Fruit fly (Drosophila melanogaster) ovary, adult (tissue): Measurements from ENCODE around the gene CG15337.

Experiments
- CG17801 ChIP-seq: fragments of 200-800 bp; optimal IDR thresholded peaks from 2 replicates; lab custom pipeline; 2019; ENCODE audit warnings: missing biosample characterization, mild to moderate bottlenecking, missing genetic modification characterization, moderate library complexity; ENCODE audit not compliant: partially characterized antibody

CG15337 gene

DNA sequence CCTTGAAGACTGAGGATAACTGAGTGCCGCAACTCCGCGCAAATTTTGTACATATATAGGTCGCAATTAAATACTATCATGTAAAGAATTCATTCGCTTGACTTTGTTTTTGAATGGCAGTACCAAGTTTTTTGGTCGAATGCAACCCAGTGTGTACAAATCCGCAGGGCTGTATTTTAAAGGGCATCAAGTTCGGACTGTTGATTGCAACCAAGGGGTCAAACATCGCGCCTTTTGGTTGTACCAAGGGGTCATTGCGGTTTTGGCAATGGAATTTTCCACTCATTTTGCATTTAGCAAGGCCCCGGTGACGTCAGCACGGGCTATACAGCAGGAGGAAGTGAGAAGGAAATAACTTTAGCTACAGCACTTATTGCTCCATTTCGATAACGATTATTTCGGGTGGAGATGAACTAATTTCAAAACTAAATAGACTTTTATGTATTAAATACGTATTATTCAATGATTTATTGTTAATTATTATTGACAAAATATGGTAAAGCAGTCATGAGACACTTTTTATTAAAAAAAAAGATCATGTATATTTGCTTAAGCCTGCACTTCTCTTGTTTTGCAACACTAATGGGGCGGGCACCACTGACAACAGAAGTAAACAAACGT is 28.1 kb upstream of the CG15337 start, which contains the start of gene CG10958:
TSS of gene CG10958 (plus strand) at position 593 of the 621 bp plus-strand sequence.
- TF ChIP-seq CG17801 (GFP tag; lab: Kevin White, UChicago): peak; percentile 69

DNA sequence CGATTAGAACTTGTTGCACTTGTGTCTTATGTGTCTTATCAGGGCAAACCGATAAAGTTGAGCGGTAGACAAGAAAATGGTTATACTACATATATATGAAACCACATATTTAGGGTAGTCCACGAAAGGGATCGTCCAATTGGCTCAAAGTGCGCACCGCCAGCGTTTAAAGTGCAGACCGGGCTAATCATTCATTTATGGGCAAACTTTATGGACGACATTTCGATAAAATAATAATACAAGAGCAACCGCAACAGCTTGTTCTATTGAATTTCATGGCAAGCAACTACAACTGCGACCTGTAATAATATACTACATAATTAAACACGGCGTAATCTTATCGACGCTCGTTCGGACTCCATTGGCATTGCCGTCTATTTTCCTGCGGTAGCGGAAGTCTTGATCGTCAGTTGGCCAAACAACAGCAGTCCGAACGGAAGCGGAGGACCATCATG is 24.4 kb upstream of the CG15337 start, which contains the start of the genes cyr and CG2120:
TSS of gene cyr (minus strand) at position 294 of the 455 bp plus-strand sequence.
TSS of gene CG2120 (plus strand) at position 405 of the 455 bp plus-strand sequence.
- no peak for TF ChIP-seq CG17801 (GFP tag; lab: Kevin White, UChicago)

DNA sequence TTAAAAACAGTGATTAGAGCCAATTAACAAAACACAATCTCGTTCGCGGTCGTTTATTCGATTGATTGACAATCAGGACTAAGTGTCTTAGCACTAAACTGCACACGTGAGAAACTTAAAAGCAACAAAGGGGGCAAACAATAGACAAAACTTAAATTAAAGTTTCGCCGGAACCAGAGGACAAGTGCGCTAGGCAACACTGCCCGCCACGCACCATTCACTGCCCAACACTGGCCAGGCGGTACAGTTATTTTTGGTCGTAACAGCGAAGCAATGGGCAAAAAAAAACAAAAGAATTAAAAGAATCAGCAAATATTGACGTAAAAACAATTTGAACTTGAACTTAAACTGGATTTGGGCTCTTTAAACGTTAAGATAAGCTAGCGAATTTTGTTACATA is 22.6 kb upstream of the CG15337 start:
- TF ChIP-seq CG17801 (GFP tag; lab: Kevin White, UChicago): no peak

DNA sequence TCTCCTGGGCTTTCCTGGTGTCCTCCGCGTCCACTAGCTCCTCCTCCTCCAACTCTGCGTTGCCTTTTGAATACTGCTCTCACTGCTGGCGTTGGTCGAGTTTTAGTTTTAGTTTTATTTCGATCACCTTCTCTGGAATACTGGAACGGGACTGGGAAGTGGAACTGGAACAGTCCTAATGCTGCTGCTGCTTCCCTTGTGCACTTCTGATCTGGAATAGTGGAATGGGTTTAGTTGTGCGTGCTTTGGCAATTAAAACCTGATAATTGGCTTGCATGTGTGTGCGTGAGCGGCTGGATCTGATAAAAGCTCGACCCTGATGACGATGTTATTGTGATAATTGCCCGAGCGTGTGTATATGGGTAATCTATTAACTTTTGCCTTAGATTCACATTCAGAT is 19.1 kb upstream of the CG15337 start:
- TF ChIP-seq CG17801 (GFP tag; lab: Kevin White, UChicago): no peak

DNA sequence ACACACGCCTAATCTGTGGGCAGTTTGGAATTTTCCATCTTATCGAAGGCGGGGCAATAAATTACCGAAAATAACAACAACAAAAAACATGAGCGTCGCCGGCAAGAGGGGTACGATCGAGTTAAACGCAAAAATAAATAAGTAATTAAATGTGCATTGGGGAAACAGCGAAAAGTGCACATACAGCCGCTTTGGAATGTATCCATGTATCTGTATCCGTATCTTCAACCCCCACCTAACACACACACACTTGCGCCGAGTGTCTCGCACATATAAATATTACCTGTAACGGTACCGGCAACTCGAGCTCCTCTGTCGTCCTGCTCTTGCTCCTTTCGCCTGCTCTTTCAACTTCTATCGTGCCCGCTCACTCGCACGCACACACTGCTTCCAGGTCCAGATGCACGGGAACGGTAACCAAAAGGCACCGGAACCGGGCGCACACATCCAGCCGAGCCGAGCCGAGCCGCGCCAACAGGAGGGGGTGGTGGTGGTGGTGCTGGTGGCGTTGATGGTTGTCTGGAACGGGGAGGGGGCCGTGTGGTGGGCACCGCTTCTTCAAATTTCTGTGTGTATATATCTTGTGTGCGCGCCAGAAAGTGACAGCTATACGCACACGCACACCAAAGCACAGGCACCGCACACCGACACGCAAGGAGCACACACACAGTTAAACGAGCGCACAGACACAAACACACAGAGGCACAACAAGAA is 18.3 kb upstream of the CG15337 start:
- TF ChIP-seq CG17801 (GFP tag; lab: Kevin White, UChicago): no peak

DNA sequence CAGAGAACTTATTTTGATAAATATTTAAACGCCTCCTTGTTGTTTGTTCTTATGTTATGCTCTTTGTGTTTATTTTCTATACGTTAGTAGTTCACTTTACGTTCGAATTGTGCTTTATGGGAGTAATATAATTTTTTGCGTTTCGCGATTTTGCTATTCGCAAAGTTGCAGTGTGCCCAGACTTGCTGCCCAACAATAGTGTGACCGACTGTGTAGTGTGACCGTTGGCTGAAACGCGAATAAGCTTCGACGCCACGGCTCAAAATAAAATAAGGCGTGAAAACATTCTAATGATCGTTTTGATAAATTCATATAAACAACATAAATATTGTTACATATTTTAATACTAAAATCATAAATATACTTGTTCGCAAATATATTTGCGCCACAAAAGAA is 17.8 kb upstream of the CG15337 start, which contains the start of gene Smox:
TSS of gene Smox (minus strand) at position 213 of the 396 bp plus-strand sequence.
- no peak for TF ChIP-seq CG17801 (GFP tag; lab: Kevin White, UChicago)

DNA sequence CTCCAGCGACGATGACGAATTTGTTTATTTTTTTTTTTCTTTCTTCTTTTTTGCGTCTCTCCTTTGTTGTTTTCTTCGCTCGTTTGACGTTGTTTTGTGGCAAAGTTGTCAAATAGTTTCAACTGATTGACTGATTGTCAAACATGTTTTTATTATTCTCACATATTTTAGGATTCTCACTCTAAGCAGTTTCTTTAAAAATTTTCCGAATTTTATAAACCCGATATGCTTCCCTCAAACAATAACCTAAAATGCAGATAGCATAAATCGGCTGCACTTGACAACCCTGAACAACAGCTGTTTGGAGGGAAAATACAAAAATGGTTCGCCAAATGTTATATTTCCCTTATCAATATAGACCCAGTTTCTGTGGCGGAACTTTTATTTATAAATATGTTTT is 16.3 kb upstream of the CG15337 start, which contains the start of gene CG17982:
TSS of gene CG17982 (minus strand) at position 299 of the 400 bp plus-strand sequence.
- peak; percentile 97 for TF ChIP-seq CG17801 (GFP tag; lab: Kevin White, UChicago)

DNA sequence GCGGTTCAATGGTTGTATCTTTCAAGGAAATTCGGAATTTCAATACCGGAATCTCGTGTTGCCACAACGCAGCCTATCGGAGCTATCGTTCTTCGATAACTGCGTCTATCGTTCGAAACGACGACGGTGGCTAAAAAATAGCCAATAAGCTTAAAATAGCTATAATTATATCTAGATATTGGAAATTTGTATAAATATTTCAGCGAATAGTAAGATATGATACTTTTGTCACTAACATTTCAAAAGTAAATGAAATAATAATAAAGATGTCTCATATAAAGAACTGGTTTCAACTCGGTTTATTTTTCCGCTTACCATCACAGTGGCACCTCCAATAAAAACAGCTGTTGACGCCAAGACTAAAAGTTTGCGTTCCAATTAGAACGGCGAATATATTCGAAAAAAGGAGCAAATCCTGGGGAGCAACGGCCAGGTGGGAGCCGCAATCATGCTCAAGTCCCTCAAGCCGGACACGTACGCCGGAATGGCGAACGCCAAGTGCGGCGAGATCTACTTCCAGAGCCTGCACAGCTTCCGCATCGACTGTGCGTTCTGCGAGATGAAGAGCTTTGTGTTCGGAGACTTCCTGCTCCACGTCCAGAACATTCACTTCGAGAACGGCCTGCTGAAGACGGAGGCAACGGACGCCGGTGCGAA is 14.2 kb upstream of the CG15337 start, which contains the start of the genes alpha-PheRS and CG2129:
TSS of gene alpha-PheRS (minus strand) at position 102 of the 657 bp plus-strand sequence.
TSS of gene CG2129 (plus strand) at position 339 of the 657 bp plus-strand sequence.
- TF ChIP-seq CG17801 (GFP tag; lab: Kevin White, UChicago): peak; percentile 75

DNA sequence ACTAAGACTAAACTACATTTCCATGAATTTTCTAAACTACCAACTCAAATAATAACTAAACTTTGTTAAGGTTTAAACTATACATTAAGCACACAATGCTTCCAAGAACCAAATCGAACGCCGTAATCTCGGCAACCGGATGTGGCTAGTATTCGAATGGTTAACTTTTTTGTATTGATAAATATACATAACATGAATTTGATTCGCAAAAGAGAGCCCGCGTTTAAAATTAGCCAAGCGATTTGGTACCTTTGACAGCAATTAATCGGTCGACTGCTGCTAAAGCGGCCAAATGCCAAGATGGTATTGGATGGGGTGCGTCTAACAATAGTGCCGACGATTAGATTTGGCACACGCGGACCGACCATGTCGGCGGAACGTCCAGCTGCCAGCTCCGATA is 12.2 kb upstream of the CG15337 start, which contains the start of gene CG15336:
TSS of gene CG15336 (plus strand) at position 301 of the 400 bp plus-strand sequence.
- no peak for TF ChIP-seq CG17801 (GFP tag; lab: Kevin White, UChicago)

DNA sequence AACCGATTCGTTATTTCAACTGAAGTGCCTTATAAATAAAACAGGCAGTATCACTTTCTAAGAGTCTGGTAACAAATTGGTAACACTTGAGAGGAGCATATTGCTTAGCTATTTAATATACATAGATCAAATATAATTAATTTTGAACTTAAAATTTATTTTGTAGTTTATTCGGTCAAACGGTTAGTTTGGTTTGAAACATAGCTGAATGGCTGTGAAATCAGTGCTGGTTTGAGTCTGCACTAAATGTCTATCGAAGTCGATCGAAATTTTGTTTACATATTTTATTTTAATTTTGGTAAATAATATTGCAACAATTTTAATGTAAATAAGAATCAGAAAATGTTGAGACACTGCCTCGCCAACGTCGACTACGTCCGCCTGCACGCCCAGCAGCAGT is 11.3 kb upstream of the CG15337 start, which contains the start of gene CG10959:
TSS of gene CG10959 (plus strand) at position 228 of the 400 bp plus-strand sequence.
- no peak for TF ChIP-seq CG17801 (GFP tag; lab: Kevin White, UChicago)

DNA sequence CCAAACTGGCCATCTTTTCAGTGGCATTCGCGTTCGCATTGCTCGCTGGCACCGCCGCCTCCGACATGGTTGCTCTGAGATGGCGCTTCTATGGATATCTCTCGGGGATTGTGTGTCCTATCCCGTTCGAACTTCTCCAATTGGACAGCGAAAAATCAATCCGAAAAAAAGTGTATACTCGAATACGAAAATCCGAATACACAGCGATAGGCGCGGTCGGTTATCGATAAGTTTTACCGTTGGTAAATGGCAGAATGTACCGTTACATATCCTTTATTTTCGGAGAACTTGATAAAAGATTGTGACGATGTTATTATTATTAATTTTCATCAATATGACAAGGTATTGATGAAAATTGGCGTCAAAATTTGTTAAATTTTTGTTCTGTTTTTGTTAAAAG is 7.8 kb upstream of the CG15337 start, which contains the start of gene Gbeta5:
TSS of gene Gbeta5 (minus strand) at position 199 of the 400 bp plus-strand sequence.
- no peak for TF ChIP-seq CG17801 (GFP tag; lab: Kevin White, UChicago)

DNA sequence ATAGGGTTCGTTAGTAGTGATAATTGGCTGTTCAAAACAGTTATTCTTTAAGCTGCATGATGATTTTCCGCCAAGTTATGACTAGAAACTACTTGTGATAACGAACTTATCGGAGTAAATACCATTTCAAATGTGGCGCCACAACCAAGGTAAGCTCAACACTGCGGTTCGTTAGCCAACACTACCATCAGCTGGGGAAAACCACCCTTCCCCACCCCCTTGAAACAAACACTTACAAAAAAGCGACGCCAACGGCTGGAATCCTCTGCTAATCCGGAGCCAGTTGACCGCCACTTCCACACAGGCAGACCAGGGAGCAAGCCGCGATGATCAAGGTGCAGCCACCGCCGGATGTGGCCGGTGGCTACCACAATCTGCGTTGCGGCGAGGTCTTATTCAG is 7.1 kb upstream of the CG15337 start, which contains the start of gene CG18262:
TSS of gene CG18262 (plus strand) at position 231 of the 400 bp plus-strand sequence.
- no peak for TF ChIP-seq CG17801 (GFP tag; lab: Kevin White, UChicago)

DNA sequence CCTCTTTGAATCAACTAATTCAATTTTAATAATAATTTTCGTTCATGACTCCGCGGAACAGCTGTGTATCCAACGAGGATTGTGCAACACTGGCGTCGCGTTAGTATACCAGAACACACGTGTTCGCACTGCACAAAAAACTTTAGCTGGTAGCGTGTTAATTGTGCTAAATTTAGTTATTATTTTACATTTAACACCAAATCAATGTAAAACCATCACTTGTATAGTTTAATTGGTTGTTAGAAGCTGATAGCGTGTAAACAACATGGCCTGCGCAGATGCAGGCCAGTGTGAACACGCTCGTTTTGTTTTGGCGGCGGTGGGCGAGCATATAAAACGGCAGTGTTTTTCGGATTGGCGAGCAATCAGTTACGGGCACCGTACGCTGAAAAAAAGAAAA is 2.6 kb upstream of the CG15337 start, which contains the start of the genes Traf6 and GIIIspla2:
TSS of gene Traf6 (minus strand) at position 93 of the 400 bp plus-strand sequence.
TSS of gene GIIIspla2 (plus strand) at position 335 of the 400 bp plus-strand sequence.
- peak; percentile 72 for TF ChIP-seq CG17801 (GFP tag; lab: Kevin White, UChicago)

DNA sequence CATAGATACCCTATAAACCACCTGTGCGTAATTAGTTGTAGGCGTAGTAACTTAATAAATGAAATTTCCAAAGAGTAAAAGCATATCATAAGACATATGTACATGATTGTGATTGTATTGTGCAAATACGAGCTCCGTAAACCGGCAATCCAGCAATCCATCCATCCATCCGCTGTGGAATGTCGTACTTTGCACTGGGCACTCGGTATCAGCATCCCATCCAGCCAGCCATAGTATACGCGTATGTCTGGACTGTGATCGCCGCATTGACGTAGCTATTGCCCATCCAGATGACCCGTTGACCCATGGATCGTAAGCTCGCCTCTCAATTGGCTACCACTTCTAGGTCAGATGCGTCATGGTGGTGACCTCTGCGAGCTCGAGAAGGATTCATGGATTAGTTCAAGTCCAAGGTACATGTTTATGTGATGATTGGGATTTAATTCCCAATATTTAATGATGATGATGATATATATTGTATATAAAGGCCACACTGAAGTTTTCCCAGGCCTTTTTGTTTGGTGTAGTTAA is 847 bp upstream of the CG15337 start:
- TF ChIP-seq CG17801 (GFP tag; lab: Kevin White, UChicago): no peak
